Worm (Caenorhabditis elegans) whole organism, L4 larva: ENCODE measurements around the gene spp-7.

Experiments
- dpl-1 ChIP-seq: fragments of 150-350 bp; optimal IDR thresholded peaks from 2 replicates; lab custom pipeline; 2014; ENCODE audit warnings: missing biosample characterization, missing genetic modification reagents, missing genetic modification characterization
- fos-1 ChIP-seq: fragments of 150-350 bp; optimal IDR thresholded peaks from 2 replicates; lab custom pipeline; 2014; ENCODE audit warnings: missing biosample characterization, missing genetic modification characterization
- mep-1 ChIP-seq: fragments of 150-350 bp; sonication (generic microtip); optimal IDR thresholded peaks from 3 replicates; lab custom pipeline; 2014; ENCODE audit warnings: missing biosample characterization, missing genetic modification characterization
- nhr-28 ChIP-seq: fragments of 150-350 bp; optimal IDR thresholded peaks from 2 replicates; lab custom pipeline; 2014; ENCODE audit warnings: missing biosample characterization, missing genetic modification characterization
- nhr-76 ChIP-seq: fragments of 150-350 bp; optimal IDR thresholded peaks from 2 replicates; lab custom pipeline; 2014; ENCODE audit warnings: missing biosample characterization, missing genetic modification characterization
- snpc-4 ChIP-seq: fragments of 150-350 bp; optimal IDR thresholded peaks from 2 replicates; lab custom pipeline; 2014; ENCODE audit warnings: missing biosample characterization, missing genetic modification characterization
- unc-62 ChIP-seq, 3 experiments: fragments of 150-350 bp in 1 of 3; sonication (generic microtip); optimal IDR thresholded peaks in 2 of 3; peaks in 1 of 3; 1 replicate in 1 of 3; 2 replicates in 2 of 3; lab custom pipeline; 2014 to 2017; ENCODE audit warnings: missing biosample characterization in 3 of 3, missing genetic modification characterization in 3 of 3, missing genetic modification reagents in 3 of 3, missing genotype in 1 of 3
- ztf-11 ChIP-seq: fragments of 150-350 bp; optimal IDR thresholded peaks from 2 replicates; lab custom pipeline; 2014; ENCODE audit warnings: missing biosample characterization, missing genetic modification characterization

ce11 chrIV:5389951-5390350 lies 25.6 kb downstream of the spp-7 start:
- TF ChIP-seq nhr-28 (tag; lab: Kevin White, UChicago) (no peak), mep-1 (tag; lab: Kevin White, UChicago) (no peak), nhr-76 (no peak), snpc-4 (no peak), unc-62 (GFP tag; optimal IDR thresholded peaks at IDR 0.05 in 1 of 2; lab: Kevin White, UChicago) (no peak), unc-62 (tag; optimal IDR thresholded peaks at IDR 0.05; lab: Kevin White, UChicago) (no peak), fos-1 (tag; lab: Kevin White, UChicago) (no peak), dpl-1 (no peak), ztf-11 (no peak)
